Fruit fly (Drosophila melanogaster): ENCODE measurements around the gene Lim1.

The Lim1 gene

DNA sequence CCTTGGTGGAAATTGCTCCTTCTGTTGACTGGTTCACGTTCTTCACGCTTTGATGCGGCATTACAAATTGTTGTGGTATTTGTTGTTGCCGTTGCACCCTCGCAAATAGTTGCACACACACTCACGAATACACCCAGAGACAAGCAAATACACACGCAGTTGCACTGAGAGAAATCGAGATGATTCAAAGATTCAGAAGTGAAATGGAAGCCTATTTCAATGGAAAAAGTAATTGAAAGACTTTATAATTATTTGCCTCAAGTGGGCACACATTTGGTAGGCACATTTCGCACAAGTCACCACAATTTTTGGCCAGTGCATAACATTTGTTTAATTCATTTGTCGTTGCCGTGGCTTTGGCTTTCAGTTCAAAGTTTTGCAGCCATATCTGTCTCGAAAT lies 31.6 kb downstream of the Lim1 start (continued):
- peak; percentile 54 for TF ChIP-seq CG6163 (GFP tag; IDR thresholded peaks at IDR 0.05)

DNA sequence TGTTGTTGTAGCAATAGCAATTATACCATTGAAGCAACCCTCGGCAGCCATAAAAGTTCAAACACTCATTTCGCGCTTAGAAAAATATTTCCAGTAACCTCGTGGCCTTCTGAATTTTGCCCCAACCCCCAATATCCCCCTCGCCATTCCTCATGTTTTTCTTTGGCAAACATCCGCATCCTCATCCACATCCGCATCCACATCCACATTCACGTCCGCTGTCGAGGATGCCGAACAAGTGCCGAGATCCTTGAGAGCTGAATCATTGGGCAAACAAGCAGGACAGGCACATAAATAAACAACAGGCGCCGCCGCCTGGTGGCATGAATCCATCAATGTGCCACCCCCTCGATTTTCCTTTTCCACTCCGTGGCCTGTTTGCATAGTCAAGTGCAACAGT lies 34.8 kb downstream of the Lim1 start:
- TF ChIP-seq fkh (GFP tag; optimal IDR thresholded peaks at IDR 0.05) (peak; percentile 22), CG6792 (GFP tag; optimal IDR thresholded peaks at IDR 0.05) (no peak)

DNA sequence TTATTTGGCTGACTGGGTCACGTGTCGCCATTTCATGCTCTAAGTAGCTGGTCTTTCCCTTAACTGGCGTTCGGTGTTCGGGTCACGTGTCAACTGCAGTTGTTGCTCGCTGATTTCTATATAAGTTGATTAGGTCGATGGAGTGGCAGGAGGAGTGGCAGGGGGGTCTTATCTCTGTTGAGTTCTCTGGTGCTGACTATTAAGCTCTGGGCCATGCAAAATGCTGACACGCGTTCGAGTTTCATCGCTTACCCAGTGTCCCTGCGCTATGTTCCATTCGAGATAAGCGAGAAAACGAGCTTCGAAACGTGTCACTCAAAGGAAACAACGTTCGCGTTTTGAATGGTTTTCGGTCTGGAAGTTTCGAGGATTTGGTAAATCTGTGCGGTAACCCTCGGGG lies 36.4 kb downstream of the Lim1 start:
- no peak for TF ChIP-seq CG11902 (GFP tag; optimal IDR thresholded peaks at IDR 0.05)
- TF ChIP-seq CG34406 (GFP tag; optimal IDR thresholded peaks at IDR 0.05) = no peak
- no peak for TF ChIP-seq CG11762 (GFP tag; optimal IDR thresholded peaks at IDR 0.05; ENCODE audit: insufficient read depth)
- TF ChIP-seq lz (GFP tag; optimal IDR thresholded peaks at IDR 0.05) = no peak
- no peak for TF ChIP-seq CG8632 (GFP tag; optimal IDR thresholded peaks at IDR 0.05)
- no peak for TF ChIP-seq CG4318 (GFP tag; optimal IDR thresholded peaks at IDR 0.05)
- TF ChIP-seq CG6792 (GFP tag; optimal IDR thresholded peaks at IDR 0.05) = no peak
- TF ChIP-seq CG10631 (GFP tag; optimal IDR thresholded peaks at IDR 0.05) = no peak
- TF ChIP-seq CG3919 (GFP tag; optimal IDR thresholded peaks at IDR 0.05) = no peak
- TF ChIP-seq Hr39 (GFP tag; optimal IDR thresholded peaks at IDR 0.05) = no peak
- TF ChIP-seq CG3032 (tag; optimal IDR thresholded peaks at IDR 0.05) = no peak
- TF ChIP-seq CG11294 (GFP tag; IDR thresholded peaks at IDR 0.05) = no peak

DNA sequence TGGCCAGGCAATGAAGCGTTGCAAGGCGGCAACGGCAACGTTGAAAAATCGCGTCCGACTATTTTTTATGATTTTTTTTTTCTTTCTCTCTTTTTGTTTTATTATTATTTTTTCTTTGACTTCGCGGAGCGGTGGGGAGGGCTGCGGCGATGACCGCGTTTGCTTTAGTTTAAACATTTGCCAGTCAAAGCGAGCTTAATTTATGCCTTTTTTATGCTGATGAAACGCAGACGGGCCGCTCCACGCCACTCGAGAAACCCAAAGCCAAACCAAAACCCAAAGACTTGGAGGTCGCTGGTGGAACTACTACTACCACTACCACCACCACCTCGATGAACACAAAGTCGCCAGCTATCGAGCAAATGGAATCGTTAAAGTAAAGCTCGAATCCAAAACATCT lies 38.3 kb downstream of the Lim1 start:
- TF ChIP-seq Eip78C (GFP tag) (no peak), CG11902 (GFP tag; optimal IDR thresholded peaks at IDR 0.05) (no peak)

DNA sequence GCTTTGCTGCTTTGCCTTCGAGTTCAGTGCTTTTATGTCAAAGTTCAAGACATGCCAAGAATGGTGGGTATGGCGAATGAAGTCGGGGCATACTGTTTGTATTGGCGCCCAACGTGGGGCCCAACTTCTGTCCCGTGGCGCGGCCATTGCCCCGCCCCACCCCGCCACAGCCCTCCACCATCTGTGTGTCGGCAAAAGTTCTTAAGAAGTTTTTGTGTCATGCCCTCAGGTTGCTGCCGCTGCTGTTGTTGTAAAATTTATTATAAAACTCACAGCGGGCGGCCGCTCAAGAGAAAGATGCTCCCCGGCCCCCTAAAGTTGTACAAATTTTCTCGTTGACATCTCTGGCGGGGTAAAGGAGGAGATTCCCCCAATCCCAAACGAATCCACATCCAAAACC lies 40.3 kb downstream of the Lim1 start:
- no peak for TF ChIP-seq CG4318 (GFP tag; optimal IDR thresholded peaks at IDR 0.05)
- TF ChIP-seq CG11762 (GFP tag; optimal IDR thresholded peaks at IDR 0.05; ENCODE audit: insufficient read depth) = no peak
- TF ChIP-seq net (GFP tag; optimal IDR thresholded peaks at IDR 0.05) = no peak
- TF ChIP-seq spab (GFP tag; optimal IDR thresholded peaks at IDR 0.05) = no peak
- no peak for TF ChIP-seq CG31627 (GFP tag; optimal IDR thresholded peaks at IDR 0.05)

DNA sequence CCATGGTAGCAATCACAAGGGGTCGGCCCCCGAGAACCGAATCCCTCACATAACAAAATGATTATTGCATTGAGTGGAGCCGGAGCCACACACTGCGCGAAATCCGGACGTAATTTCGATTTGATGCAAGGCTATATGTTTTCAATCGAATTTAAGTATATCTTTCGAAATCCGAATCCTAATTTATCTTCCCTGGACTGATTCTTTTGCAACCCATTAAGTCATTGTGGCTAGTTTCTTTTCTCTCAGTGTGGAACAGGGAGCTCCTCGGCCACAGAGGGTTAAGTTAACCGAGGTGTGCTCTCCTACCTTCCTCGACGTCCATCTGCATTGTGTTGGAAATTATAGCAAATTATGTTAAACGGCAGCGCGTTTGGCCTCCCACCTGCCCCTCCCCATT lies 43.3 kb downstream of the Lim1 start:
- TF ChIP-seq topi (GFP tag; optimal IDR thresholded peaks at IDR 0.05) (peak; percentile 19), CG31627 (GFP tag; optimal IDR thresholded peaks at IDR 0.05) (peak; percentile 12), CG6163 (GFP tag; IDR thresholded peaks at IDR 0.05) (no peak), lz (GFP tag; optimal IDR thresholded peaks at IDR 0.05) (no peak), Eip78C (GFP tag) (peak; percentile 79), Gug (GFP tag; IDR thresholded peaks at IDR 0.05) (no peak), Sox15 (GFP tag; optimal IDR thresholded peaks at IDR 0.05) (no peak), Hr39 (GFP tag; optimal IDR thresholded peaks at IDR 0.05) (peak; percentile 6), CG6808 (GFP tag; optimal IDR thresholded peaks at IDR 0.05) (no peak), cyc (GFP tag; optimal IDR thresholded peaks at IDR 0.05) (peak; percentile 2), svp (GFP tag) (peak; percentile 74), CG10669 (GFP tag; optimal IDR thresholded peaks at IDR 0.05) (no peak), CG11762 (GFP tag; optimal IDR thresholded peaks at IDR 0.05; ENCODE audit: insufficient read depth) (no peak), esn (GFP tag; optimal IDR thresholded peaks at IDR 0.05) (no peak), ss (GFP tag; optimal IDR thresholded peaks at IDR 0.05) (no peak), achi (GFP tag; optimal IDR thresholded peaks at IDR 0.05) (peak; percentile 7), fkh (GFP tag; optimal IDR thresholded peaks at IDR 0.05) (no peak), CG34406 (GFP tag; optimal IDR thresholded peaks at IDR 0.05) (no peak), CG4318 (GFP tag; optimal IDR thresholded peaks at IDR 0.05) (no peak), Eip75B (GFP tag; optimal IDR thresholded peaks at IDR 0.05) (no peak), CG3032 (tag; optimal IDR thresholded peaks at IDR 0.05) (no peak), CG11902 (GFP tag; optimal IDR thresholded peaks at IDR 0.05) (no peak), Smox (GFP tag; optimal IDR thresholded peaks at IDR 0.05) (peak; percentile 12), CG6854 (GFP tag; optimal IDR thresholded peaks at IDR 0.05) (no peak), CG6276 (GFP tag; optimal IDR thresholded peaks at IDR 0.05) (no peak), vri (GFP tag; optimal IDR thresholded peaks at IDR 0.05) (peak; percentile 11), dsx (GFP tag; optimal IDR thresholded peaks at IDR 0.05; ENCODE audit: poor library complexity, severe bottlenecking) (peak; percentile 26), CG8632 (GFP tag; optimal IDR thresholded peaks at IDR 0.05) (no peak), fd85E (GFP tag; optimal IDR thresholded peaks at IDR 0.05) (no peak), CG8119 (GFP tag; IDR thresholded peaks at IDR 0.05) (no peak), CG8319 (GFP tag; optimal IDR thresholded peaks at IDR 0.05) (no peak), Met (GFP tag; optimal IDR thresholded peaks at IDR 0.05) (peak; percentile 41), CG15336 (GFP tag; IDR thresholded peaks at IDR 0.05) (no peak), CG3919 (GFP tag; optimal IDR thresholded peaks at IDR 0.05) (no peak), fd59A (GFP tag; optimal IDR thresholded peaks at IDR 0.05) (no peak)
